Fruit fly (Drosophila melanogaster): ENCODE data around the gene Alp12.

Gene Alp12

DNA sequence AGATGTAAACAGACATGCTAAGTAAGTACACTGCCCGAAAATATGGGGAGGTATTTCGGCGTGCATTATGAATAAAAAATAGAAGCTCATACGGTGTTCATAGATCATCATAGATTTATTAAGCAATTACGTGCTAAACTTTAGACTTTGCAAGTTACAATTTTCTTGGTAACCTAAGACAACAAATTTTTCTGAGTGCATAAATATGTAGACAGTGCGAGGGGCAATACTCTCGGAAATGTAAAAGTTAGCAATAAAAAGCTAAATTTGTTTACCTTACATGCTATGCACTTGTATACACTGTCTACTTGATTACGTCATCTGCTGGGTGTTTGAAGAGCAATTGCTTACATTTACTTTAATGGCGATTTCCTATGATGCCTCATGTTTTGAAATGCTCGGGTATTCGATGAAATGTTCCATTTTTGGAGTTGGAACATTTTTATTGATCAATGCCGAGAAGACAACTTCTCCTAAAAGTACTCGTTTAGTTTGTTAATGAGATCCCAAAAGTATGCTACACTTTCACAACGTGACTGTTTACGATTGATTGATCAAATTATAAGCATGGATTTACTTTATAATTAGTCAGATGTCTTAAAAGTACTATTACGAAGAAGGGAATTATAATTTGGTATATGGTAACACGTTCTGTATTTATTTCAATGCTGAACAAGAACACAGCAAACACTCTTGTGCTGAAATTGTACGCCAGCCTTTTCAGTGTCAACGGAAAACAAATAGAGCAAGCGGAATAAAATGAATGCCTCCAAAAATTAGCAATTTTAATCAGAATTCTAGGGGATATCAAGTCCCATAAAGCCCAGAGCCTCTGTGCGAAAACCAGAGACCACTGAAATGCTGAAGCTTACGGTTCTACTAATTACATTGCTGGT lies 7.0 kb upstream of the Alp12 start, which contains the start of gene Lectin-galC1 (continued):
- TF ChIP-seq CG7928 (GFP tag; optimal IDR thresholded peaks at IDR 0.05) (peak; percentile 30), CG16815 (GFP tag; optimal IDR thresholded peaks at IDR 0.05) (peak; percentile 72), Hsf (GFP tag; optimal IDR thresholded peaks at IDR 0.05) (peak; percentile 89), CG18476 (GFP tag; optimal IDR thresholded peaks at IDR 0.05) (peak; percentile 81), CG4360 (GFP tag; IDR thresholded peaks at IDR 0.05) (peak; percentile 48; the same call in 1 of the 2 replicates), CG9437 (GFP tag; optimal IDR thresholded peaks at IDR 0.05) (peak; percentile 64), Hand (GFP tag; optimal IDR thresholded peaks at IDR 0.05) (peak; percentile 56), CG8924 (tag; optimal IDR thresholded peaks at IDR 0.05) (peak; percentile 92), tin (GFP tag; optimal IDR thresholded peaks at IDR 0.05) (peak; percentile 83), Fer1 (GFP tag; optimal IDR thresholded peaks at IDR 0.05) (peak; percentile 82), pum (GFP tag; optimal IDR thresholded peaks at IDR 0.05) (peak; percentile 88), Dp (GFP tag; optimal IDR thresholded peaks at IDR 0.05) (no peak), chm (GFP tag; IDR thresholded peaks at IDR 0.05) (peak; percentile 81), CG11456 (GFP tag; IDR thresholded peaks at IDR 0.05) (peak; percentile 82), CG4404 (GFP tag; IDR thresholded peaks at IDR 0.05) (peak; percentile 77), seq (GFP tag; IDR thresholded peaks at IDR 0.05) (peak; percentile 88), hb (GFP tag; IDR thresholded peaks at IDR 0.05; ENCODE audit: partially characterized antibody) (no peak), insv (GFP tag; optimal IDR thresholded peaks at IDR 0.05) (peak in 1 of 2 experiments; percentile 16), CG13287 (GFP tag; IDR thresholded peaks at IDR 0.05; ENCODE audit: partially characterized antibody) (no peak), D (optimal IDR thresholded peaks at IDR 0.05) (no peak), D (GFP tag; optimal IDR thresholded peaks at IDR 0.05) (peak; percentile 87), sqz (GFP tag; optimal IDR thresholded peaks at IDR 0.05) (peak; percentile 75), exex (tag; optimal IDR thresholded peaks at IDR 0.05) (peak; percentile 24), Dref (GFP tag; IDR thresholded peaks at IDR 0.05) (no peak), HLH4C (GFP tag; IDR thresholded peaks at IDR 0.05; ENCODE audit: partially characterized antibody) (no peak), zfh1 (GFP tag; IDR thresholded peaks at IDR 0.05) (peak; percentile 89), CG4730 (GFP tag; IDR thresholded peaks at IDR 0.05) (peak; percentile 80), pzg (GFP tag; optimal IDR thresholded peaks at IDR 0.05) (no peak), CG15696 (tag; optimal IDR thresholded peaks at IDR 0.05) (peak; percentile 81), Atf-2 (GFP tag; optimal IDR thresholded peaks at IDR 0.05) (peak; percentile 78), CG11560 (tag; IDR thresholded peaks at IDR 0.05) (peak; percentile 65; the same call in 2 of the 3 replicates), CG8944 (GFP tag; optimal IDR thresholded peaks at IDR 0.05) (peak; percentile 89), CG6813 (GFP tag; optimal IDR thresholded peaks at IDR 0.05) (peak; percentile 85), CG11247 (GFP tag; IDR thresholded peaks at IDR 0.05) (peak; percentile 70; the same call in 1 of the 2 replicates), CG12659 (GFP tag; optimal IDR thresholded peaks at IDR 0.05) (peak; percentile 77), CG17385 (GFP tag; optimal IDR thresholded peaks at IDR 0.05) (peak; percentile 81), CG8281 (tag; optimal IDR thresholded peaks at IDR 0.05) (no peak), ranshi (GFP tag; IDR thresholded peaks at IDR 0.05) (peak; percentile 86), D19B (GFP tag; optimal IDR thresholded peaks at IDR 0.05) (no peak), kni (GFP tag; optimal IDR thresholded peaks at IDR 0.05) (peak; percentile 29), Oli (tag; optimal IDR thresholded peaks at IDR 0.05) (peak; percentile 91), sima (GFP tag; optimal IDR thresholded peaks at IDR 0.05) (peak; percentile 49), bcd (GFP tag; optimal IDR thresholded peaks at IDR 0.05) (peak; percentile 81), h (optimal IDR thresholded peaks at IDR 0.05) (no peak), maf-S (GFP tag; optimal IDR thresholded peaks at IDR 0.05) (peak; percentile 78), lola (GFP tag; optimal IDR thresholded peaks at IDR 0.05) (peak in 1 of 3 experiments; percentile 83), CG7357 (GFP tag; IDR thresholded peaks at IDR 0.05) (peak; percentile 59; the same call in 2 of the 3 replicates), wor (GFP tag; IDR thresholded peaks at IDR 0.05) (peak; percentile 77), Mrtf (GFP tag; IDR thresholded peaks at IDR 0.05) (peak; percentile 84)

Data from whole organism, embryonic.